Worm (Caenorhabditis elegans): ENCODE measurements around the gene C24H12.1.

DNA sequence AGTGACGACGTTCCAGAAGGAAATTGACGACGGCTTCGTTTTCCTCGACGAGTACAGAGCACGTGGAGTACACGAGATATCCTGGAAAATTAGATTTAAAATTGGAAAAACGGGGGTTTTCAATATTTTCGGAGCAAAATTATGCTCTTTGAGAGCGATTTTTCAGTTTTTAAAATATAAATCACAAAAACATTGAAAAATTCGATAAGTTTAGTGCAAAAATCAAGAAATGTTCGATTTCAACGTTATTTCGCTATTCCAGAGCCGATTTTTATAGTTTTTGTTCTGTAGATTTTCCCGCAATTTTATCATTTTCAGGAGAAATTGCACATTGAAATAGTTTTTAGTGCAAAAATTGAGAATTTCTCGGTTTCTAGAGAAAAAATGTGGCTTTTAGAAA is 32.0 kb downstream of the C24H12.1 start, which contains the start of gene W07E6.5:
- TF ChIP-seq dmd-4 (tag; optimal IDR thresholded peaks at IDR 0.05), result no peak
- no peak for TF ChIP-seq unc-39 (tag; optimal IDR thresholded peaks at IDR 0.05)
- TF ChIP-seq skn-1 (tag; optimal IDR thresholded peaks at IDR 0.05), result no peak
- no peak for TF ChIP-seq lin-39 (tag; optimal IDR thresholded peaks at IDR 0.05)
- TF ChIP-seq ztf-11 (tag; optimal IDR thresholded peaks at IDR 0.05), result no peak
- TF ChIP-seq mab-5 (tag; optimal IDR thresholded peaks at IDR 0.05), result no peak
- no peak for TF ChIP-seq nhr-77 (tag; optimal IDR thresholded peaks at IDR 0.05)
- no peak for TF ChIP-seq ztf-1 (GFP tag; conservative IDR thresholded peaks at IDR 0.05)
- TF ChIP-seq ama-1 (optimal IDR thresholded peaks at IDR 0.05), result no peak
- no peak for TF ChIP-seq ztf-4 (tag; optimal IDR thresholded peaks at IDR 0.05)
